Fruit fly (Drosophila melanogaster) whole organism, embryonic: ENCODE results near the gene CG12182.
A peak's percentile ranks its signal among the peaks of the same experiment; 100 is the strongest.

Experiments used
- CG12155 ChIP-seq: fragments of 200-800 bp; sonication (Bioruptor generic); optimal IDR thresholded peaks from 3 replicates; lab custom pipeline; 2016; ENCODE audit warnings: missing biosample characterization, missing genetic modification characterization
- CG16863 ChIP-seq: fragments of 200-800 bp; sonication (Bioruptor generic); optimal IDR thresholded peaks from 3 replicates; lab custom pipeline; 2016; ENCODE audit warnings: missing biosample characterization, missing genetic modification characterization
- CG32532 ChIP-seq: fragments of 200-800 bp; sonication (Bioruptor generic); IDR thresholded peaks from 2 replicates; pipeline ENCODE4 v1.3.6; 2022; ENCODE audit warnings: missing biosample characterization, missing genetic modification characterization
- Dfd ChIP-seq, 2 experiments: fragments of >200 bp; optimal IDR thresholded peaks; 2 replicates each; lab custom pipeline; 2017; ENCODE audit warnings: missing biosample characterization in 2 of 2, missing genetic modification characterization in 2 of 2
- insv ChIP-seq, 2 experiments: fragments of 200-800 bp; sonication (Bioruptor generic); optimal IDR thresholded peaks; 3 replicates each; lab custom pipeline; 2016 to 2018; ENCODE audit warnings: missing biosample characterization in 2 of 2, missing genetic modification characterization in 2 of 2
- lola ChIP-seq, 3 experiments: fragments of >200 bp in 2 of 3; fragments of 200-800 bp in 1 of 3; sonication (Bioruptor generic) in 1 of 3; optimal IDR thresholded peaks; 2 replicates each; lab custom pipeline; 2017 to 2019; ENCODE audit warnings: missing biosample characterization in 3 of 3, missing genetic modification characterization in 3 of 3, mild to moderate bottlenecking in 1 of 3, moderate library complexity in 1 of 3
- maf-S ChIP-seq: fragments of 200-800 bp; sonication (Bioruptor generic); optimal IDR thresholded peaks from 2 replicates; lab custom pipeline; 2016; ENCODE audit warnings: missing biosample characterization, missing genetic modification characterization

DNA sequence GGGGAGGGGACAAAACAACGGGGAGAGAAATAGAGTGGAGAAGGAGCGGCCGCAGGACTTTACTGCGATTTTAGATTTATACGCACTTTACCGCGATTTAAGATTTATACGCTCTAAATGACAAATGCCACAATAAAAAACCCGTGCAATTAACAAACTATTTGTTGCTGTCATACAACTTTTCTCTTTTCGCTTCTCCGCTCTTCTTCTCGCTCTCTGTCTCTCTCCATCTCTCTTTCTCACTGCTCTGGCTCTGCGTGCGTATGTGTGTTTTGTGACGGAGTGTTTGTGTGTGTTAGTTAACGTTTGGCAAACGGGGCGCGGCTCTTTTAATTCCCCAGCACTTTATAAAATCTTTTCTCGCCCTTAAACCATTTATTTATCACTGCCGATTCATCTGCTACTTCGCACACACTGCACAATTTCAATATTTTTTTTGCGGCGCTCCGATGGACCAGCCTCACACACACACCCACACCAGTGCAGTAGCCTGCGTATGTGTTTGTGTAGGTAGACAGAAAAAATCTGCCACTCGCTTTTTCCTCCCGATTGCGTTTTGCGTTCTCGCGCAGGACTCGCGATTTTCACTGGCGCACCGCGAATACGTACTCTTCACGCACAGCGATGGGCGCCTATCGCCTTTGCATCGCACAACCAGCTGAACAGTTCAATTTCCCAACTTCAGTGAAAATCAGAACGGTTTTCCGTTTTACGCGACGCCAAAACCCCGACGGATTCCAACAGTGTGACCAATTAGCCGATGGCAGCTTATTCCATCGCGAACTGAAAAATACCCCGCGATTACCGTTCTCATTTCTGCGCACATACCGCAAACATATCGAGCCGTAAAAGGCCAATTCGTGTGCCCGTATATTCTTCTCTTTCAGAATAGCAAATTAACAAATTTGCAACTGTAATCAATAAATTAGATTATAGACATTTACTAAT is 13.3 kb downstream of the CG12182 start, which contains the start of gene msn:
- TF ChIP-seq lola (GFP tag; optimal IDR thresholded peaks at IDR 0.05; lab: Kevin White, UChicago) (no peak), maf-S (no peak), CG32532 (GFP tag; lab: Robert Waterston, UW) (peak; percentile 50), insv (GFP tag; optimal IDR thresholded peaks at IDR 0.05; lab: Kevin White, UChicago) (peak in 1 of 2 experiments; percentile 90), CG16863 (GFP tag; lab: Kevin White, UChicago) (no peak), CG12155 (GFP tag; lab: Kevin White, UChicago) (no peak), Dfd (GFP tag; optimal IDR thresholded peaks at IDR 0.05; lab: Kevin White, UChicago) (no peak)
